Worm (Caenorhabditis elegans): ENCODE measurements around the gene math-22.

The math-22 gene

ce11 chrII:1926162-1926561 is 21.0 kb downstream of the math-22 start, which contains the start of gene F52C6.2:
F52C6.2 (plus strand) TSS chrII:1926462.
- TF ChIP-seq nhr-77 (tag; optimal IDR thresholded peaks at IDR 0.05) (no peak), lsy-2 (tag; optimal IDR thresholded peaks at IDR 0.05) (no peak), ama-1 (optimal IDR thresholded peaks at IDR 0.05) (no peak), unc-62 (GFP tag; optimal IDR thresholded peaks at IDR 0.05) (no peak), unc-55 (GFP tag; optimal IDR thresholded peaks at IDR 0.05) (no peak), C34F6.9 (tag; optimal IDR thresholded peaks at IDR 0.05) (no peak), lin-13 (GFP tag; optimal IDR thresholded peaks at IDR 0.05) (no peak), mdl-1 (tag; optimal IDR thresholded peaks at IDR 0.05) (no peak), lin-11 (tag; optimal IDR thresholded peaks at IDR 0.05) (no peak)

DNA sequence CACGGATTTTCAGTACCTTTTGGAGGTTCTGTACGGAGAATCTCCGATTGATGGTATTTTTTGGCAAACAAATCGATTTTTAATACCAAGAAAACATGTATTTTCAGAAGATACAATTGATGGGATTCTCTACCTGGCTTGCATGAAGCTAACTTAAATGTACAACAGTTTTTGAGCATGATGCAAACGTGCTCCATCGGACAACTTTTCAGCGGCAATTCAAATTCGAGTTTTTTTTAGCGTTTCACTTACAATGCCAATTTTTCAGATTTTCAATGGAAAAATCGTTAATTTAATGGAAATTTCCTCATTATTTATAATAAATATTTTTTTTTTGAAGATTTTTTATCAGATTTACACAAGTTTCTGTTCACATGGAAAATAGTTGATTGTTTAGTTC is 23.4 kb downstream of the math-22 start:
- no peak for TF ChIP-seq F13H6.1 (tag; optimal IDR thresholded peaks at IDR 0.05)
- TF ChIP-seq ama-1 (optimal IDR thresholded peaks at IDR 0.05), result no peak
- no peak for TF ChIP-seq nhr-11 (tag; optimal IDR thresholded peaks at IDR 0.05)
- TF ChIP-seq nhr-25 (tag; optimal IDR thresholded peaks at IDR 0.05), result no peak
- no peak for TF ChIP-seq nhr-129 (tag; optimal IDR thresholded peaks at IDR 0.05)
- TF ChIP-seq unc-39 (tag; optimal IDR thresholded peaks at IDR 0.05), result no peak

DNA sequence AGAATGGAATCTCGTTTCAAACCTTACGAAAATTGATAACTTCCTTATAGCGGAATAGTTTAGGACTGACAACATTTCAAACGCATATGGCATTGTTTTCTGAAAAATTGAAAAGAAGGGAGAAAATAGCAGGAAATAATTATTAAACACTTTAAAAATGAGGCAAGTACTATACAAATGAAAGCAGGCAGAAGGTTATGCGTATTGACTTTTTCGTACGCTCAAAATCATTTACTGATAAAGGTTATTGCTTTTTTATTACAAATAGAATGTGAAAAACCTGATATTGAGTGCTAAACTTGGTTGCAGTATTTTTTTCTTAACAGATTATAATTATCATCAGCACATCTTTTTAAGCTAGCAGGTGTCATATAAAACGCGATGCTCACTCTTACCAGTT is 34.4 kb downstream of the math-22 start, which contains the start of gene ZK250.13:
TSS of gene ZK250.13 (minus strand) at position 101 of the 400 bp plus-strand sequence.
- no peak for TF ChIP-seq zag-1 (tag; optimal IDR thresholded peaks at IDR 0.05)
- TF ChIP-seq ceh-16 (tag; optimal IDR thresholded peaks at IDR 0.05), result no peak
- TF ChIP-seq egl-27 (tag; optimal IDR thresholded peaks at IDR 0.05), result no peak
- no peak for TF ChIP-seq unc-39 (tag; optimal IDR thresholded peaks at IDR 0.05)
- no peak for TF ChIP-seq mab-5 (tag; optimal IDR thresholded peaks at IDR 0.05)
- TF ChIP-seq nhr-23 (tag; optimal IDR thresholded peaks at IDR 0.05), result no peak
- no peak for TF ChIP-seq unc-62 (GFP tag; optimal IDR thresholded peaks at IDR 0.05)
- TF ChIP-seq peb-1 (tag; optimal IDR thresholded peaks at IDR 0.05), result no peak
- no peak for TF ChIP-seq nhr-10 (tag; optimal IDR thresholded peaks at IDR 0.05)
- TF ChIP-seq ama-1 (optimal IDR thresholded peaks at IDR 0.05), result no peak
- TF ChIP-seq F13H6.1 (tag; optimal IDR thresholded peaks at IDR 0.05), result no peak

- TF ChIP-seq ceh-16 (tag; optimal IDR thresholded peaks at IDR 0.05) (no peak), nhr-23 (tag; optimal IDR thresholded peaks at IDR 0.05) (no peak), nhr-10 (tag; optimal IDR thresholded peaks at IDR 0.05) (no peak), unc-55 (GFP tag; optimal IDR thresholded peaks at IDR 0.05) (no peak), peb-1 (tag; optimal IDR thresholded peaks at IDR 0.05) (no peak), sem-4 (tag; optimal IDR thresholded peaks at IDR 0.05) (no peak), C34F6.9 (tag; optimal IDR thresholded peaks at IDR 0.05) (no peak), lsy-2 (tag; optimal IDR thresholded peaks at IDR 0.05) (no peak), snpc-4 (tag; optimal IDR thresholded peaks at IDR 0.05) (no peak), ama-1 (optimal IDR thresholded peaks at IDR 0.05) (no peak), mbf-1 (tag; optimal IDR thresholded peaks at IDR 0.05) (no peak), R02D3.7 (tag; optimal IDR thresholded peaks at IDR 0.05) (no peak), crh-2 (tag; optimal IDR thresholded peaks at IDR 0.05) (no peak), nhr-129 (tag; optimal IDR thresholded peaks at IDR 0.05) (no peak), F13H6.1 (tag; optimal IDR thresholded peaks at IDR 0.05) (no peak), ztf-11 (tag; optimal IDR thresholded peaks at IDR 0.05) (no peak), nhr-25 (tag; optimal IDR thresholded peaks at IDR 0.05) (no peak), gmeb-1 (tag; optimal IDR thresholded peaks at IDR 0.05) (no peak), blmp-1 (tag; optimal IDR thresholded peaks at IDR 0.05; ENCODE audit: insufficient read depth) (no peak), skn-1 (tag; optimal IDR thresholded peaks at IDR 0.05) (no peak)
Measured at ce11 chrII:1945093-1945492, 39.9 kb downstream of the math-22 start, which contains the start of gene ZK250.14. ZK250.14 (minus strand) TSS chrII:1945193.

DNA sequence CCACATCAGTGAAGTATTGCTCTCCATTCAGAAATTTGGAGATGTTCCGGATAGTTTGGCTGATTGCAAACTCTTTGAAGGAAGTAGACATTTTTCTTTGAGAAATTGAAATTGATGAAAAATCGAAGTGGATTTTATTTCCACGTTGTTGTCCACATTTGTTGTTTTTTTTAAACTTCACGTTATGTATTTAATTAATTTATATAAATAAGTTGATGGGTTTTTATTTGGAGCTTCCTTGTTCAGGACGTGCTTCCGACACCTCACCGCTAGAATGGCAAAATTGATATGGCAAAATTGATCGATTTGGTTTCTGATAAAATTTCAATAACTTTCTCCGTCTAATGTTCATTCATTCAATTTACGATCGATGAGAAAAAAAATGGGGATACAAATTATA is 41.2 kb downstream of the math-22 start, which contains the start of gene math-48:
TSS of gene math-48 (minus strand) at position 101 of the 400 bp plus-strand sequence.
- TF ChIP-seq Y55F3AM.14 (GFP tag; optimal IDR thresholded peaks at IDR 0.05) (no peak), ztf-11 (tag; optimal IDR thresholded peaks at IDR 0.05) (no peak), ceh-82 (tag; optimal IDR thresholded peaks at IDR 0.05) (no peak), fos-1 (tag; optimal IDR thresholded peaks at IDR 0.05) (no peak), lin-11 (tag; optimal IDR thresholded peaks at IDR 0.05) (no peak), nhr-23 (tag; optimal IDR thresholded peaks at IDR 0.05) (no peak), ZK546.5 (tag; optimal IDR thresholded peaks at IDR 0.05) (no peak), elt-1 (tag; optimal IDR thresholded peaks at IDR 0.05) (no peak), unc-39 (tag; optimal IDR thresholded peaks at IDR 0.05) (no peak), nhr-25 (tag; optimal IDR thresholded peaks at IDR 0.05) (no peak), lin-39 (tag; optimal IDR thresholded peaks at IDR 0.05) (no peak), skn-1 (tag; optimal IDR thresholded peaks at IDR 0.05) (no peak), C34F6.9 (tag; optimal IDR thresholded peaks at IDR 0.05) (no peak)
